Worm (Caenorhabditis elegans) whole organism, young adult: Measurements from ENCODE around the gene B0395.3.

Experiments used
- B0261.1 ChIP-seq: sonication (generic microtip); optimal IDR thresholded peaks from 2 replicates; lab custom pipeline; 2016; ENCODE audit warnings: mild to moderate bottlenecking, missing genetic modification characterization, moderate library complexity, missing compliant biosample characterization
- C06A6.2 ChIP-seq: fragments of 200-800 bp; sonication (Bioruptor generic); conservative IDR thresholded peaks from 2 replicates; pipeline ENCODE4 v1.3.6; 2022; ENCODE audit warnings: missing genetic modification characterization, missing compliant biosample characterization
- D2030.7 ChIP-seq: fragments of 200-800 bp; sonication (Bioruptor generic); IDR thresholded peaks from 2 replicates; pipeline ENCODE4 v1.3.6; 2022; ENCODE audit warnings: missing genetic modification reagents, missing genetic modification characterization, missing compliant biosample characterization
- F10E7.11 ChIP-seq: sonication (generic microtip); optimal IDR thresholded peaks from 2 replicates; lab custom pipeline; 2017; ENCODE audit warnings: mild to moderate bottlenecking, missing genetic modification characterization, moderate library complexity, missing compliant biosample characterization
- F22D6.2 ChIP-seq: sonication (generic microtip); optimal IDR thresholded peaks from 2 replicates; lab custom pipeline; 2016; ENCODE audit warnings: mild to moderate bottlenecking, missing genetic modification characterization, missing compliant biosample characterization
- F39B2.1 ChIP-seq: fragments of 200-800 bp; sonication (Bioruptor generic); IDR thresholded peaks from 2 replicates; pipeline ENCODE4 v1.3.6; 2022; ENCODE audit warnings: missing genetic modification reagents, missing genetic modification characterization, missing compliant biosample characterization
- F55B11.4 ChIP-seq: sonication (generic microtip); optimal IDR thresholded peaks from 2 replicates; lab custom pipeline; 2016; ENCODE audit warnings: missing compliant biosample characterization, missing genetic modification characterization, borderline replicate concordance; ENCODE audit not compliant: insufficient read depth
- F57A8.1 ChIP-seq: fragments of 200-800 bp; sonication (Bioruptor generic); optimal IDR thresholded peaks from 2 replicates; lab custom pipeline; 2018; ENCODE audit warnings: mild to moderate bottlenecking, missing genetic modification characterization, moderate library complexity, missing compliant biosample characterization
- K11D2.4 ChIP-seq: fragments of 200-800 bp; sonication (Bioruptor generic); IDR thresholded peaks from 2 replicates; pipeline ENCODE4 v1.3.6; 2022; ENCODE audit warnings: missing genetic modification reagents, missing genetic modification characterization, missing compliant biosample characterization
- T26A5.8 ChIP-seq: sonication (generic microtip); optimal IDR thresholded peaks from 2 replicates; lab custom pipeline; 2016; ENCODE audit warnings: missing genetic modification characterization, missing compliant biosample characterization
- Y56A3A.18 ChIP-seq: fragments of 200-800 bp; sonication (Bioruptor generic); IDR thresholded peaks from 2 replicates; pipeline ENCODE4 v1.3.6; 2022; ENCODE audit warnings: missing genetic modification reagents, missing genetic modification characterization, missing compliant biosample characterization
- Y95B8A.8 ChIP-seq: fragments of 200-800 bp; sonication (Bioruptor generic); IDR thresholded peaks from 2 replicates; pipeline ENCODE4 v1.3.6; 2022; ENCODE audit warnings: missing genetic modification reagents, missing genetic modification characterization, missing compliant biosample characterization
- ZK185.1 ChIP-seq: sonication (generic microtip); optimal IDR thresholded peaks from 2 replicates; lab custom pipeline; 2016; ENCODE audit warnings: mild to moderate bottlenecking, missing genetic modification characterization, missing compliant biosample characterization; ENCODE audit not compliant: poor library complexity, severe bottlenecking
- attf-5 ChIP-seq: fragments of 200-800 bp; sonication (Bioruptor generic); optimal IDR thresholded peaks from 2 replicates; lab custom pipeline; 2018; ENCODE audit warnings: mild to moderate bottlenecking, missing genetic modification characterization, missing compliant biosample characterization
- bed-2 ChIP-seq: fragments of 200-800 bp; sonication (Bioruptor generic); IDR thresholded peaks from 2 replicates; pipeline ENCODE4 v1.3.6; 2022; ENCODE audit warnings: missing genetic modification reagents, missing genetic modification characterization, missing compliant biosample characterization
- ccch-3 ChIP-seq: fragments of 200-800 bp; sonication (Bioruptor generic); optimal IDR thresholded peaks from 2 replicates; lab custom pipeline; 2018; ENCODE audit warnings: mild to moderate bottlenecking, missing genetic modification characterization, missing compliant biosample characterization
- ceh-100 ChIP-seq: fragments of 200-800 bp; sonication (Bioruptor generic); IDR thresholded peaks from 2 replicates; pipeline ENCODE4 v1.3.6; 2022; ENCODE audit warnings: missing genetic modification reagents, missing genetic modification characterization, missing compliant biosample characterization
- ceh-79 ChIP-seq: sonication (generic microtip); optimal IDR thresholded peaks from 2 replicates; lab custom pipeline; 2017; ENCODE audit warnings: mild to moderate bottlenecking, missing genetic modification characterization, missing compliant biosample characterization
- ceh-91 ChIP-seq: fragments of 200-800 bp; sonication (Bioruptor generic); IDR thresholded peaks from 2 replicates; pipeline ENCODE4 v1.3.6; 2022; ENCODE audit warnings: missing genetic modification reagents, missing genetic modification characterization, missing compliant biosample characterization
- dox-1 ChIP-seq: fragments of 200-800 bp; sonication (Bioruptor generic); IDR thresholded peaks from 2 replicates; pipeline ENCODE4 v1.3.6; 2022; ENCODE audit warnings: missing genetic modification reagents, missing genetic modification characterization, missing compliant biosample characterization
- dpl-1 ChIP-seq: fragments of 150-350 bp; optimal IDR thresholded peaks from 2 replicates; lab custom pipeline; 2014; ENCODE audit warnings: missing biosample characterization, missing genetic modification reagents, missing genetic modification characterization
- efl-1 ChIP-seq: fragments of 150-350 bp; optimal IDR thresholded peaks from 2 replicates; lab custom pipeline; 2014; ENCODE audit warnings: missing biosample characterization, missing genetic modification reagents, missing genetic modification characterization
- egl-18 ChIP-seq: fragments of 200-800 bp; sonication (Bioruptor generic); IDR thresholded peaks from 2 replicates; pipeline ENCODE4 v1.3.6; 2022; ENCODE audit warnings: missing genetic modification reagents, missing genetic modification characterization, missing compliant biosample characterization
- egrh-3 ChIP-seq: fragments of 200-800 bp; sonication (Bioruptor generic); IDR thresholded peaks from 2 replicates; pipeline ENCODE4 v1.3.6; 2022; ENCODE audit warnings: missing genetic modification reagents, missing genetic modification characterization, missing compliant biosample characterization
- ets-4 ChIP-seq: fragments of 200-800 bp; sonication (Bioruptor generic); optimal IDR thresholded peaks from 2 replicates; lab custom pipeline; 2018; ENCODE audit warnings: mild to moderate bottlenecking, missing genetic modification characterization, missing compliant biosample characterization
- hlh-12 ChIP-seq: sonication (generic microtip); optimal IDR thresholded peaks from 2 replicates; lab custom pipeline; 2016; ENCODE audit warnings: missing genetic modification characterization, missing compliant biosample characterization
- hlh-26 ChIP-seq: fragments of 200-800 bp; sonication (Bioruptor generic); conservative IDR thresholded peaks from 2 replicates; pipeline ENCODE4 v1.3.6; 2022; ENCODE audit warnings: missing genetic modification reagents, missing genetic modification characterization, missing compliant biosample characterization
- hmg-20 ChIP-seq: fragments of 200-800 bp; sonication (Bioruptor generic); IDR thresholded peaks from 2 replicates; pipeline ENCODE4 v1.3.6; 2022; ENCODE audit warnings: missing genetic modification reagents, missing genetic modification characterization, missing compliant biosample characterization
- hrde-1 ChIP-seq: sonication (generic microtip); optimal IDR thresholded peaks from 2 replicates; lab custom pipeline; 2016; ENCODE audit warnings: missing genetic modification characterization, mild to moderate bottlenecking, missing compliant biosample characterization, moderate library complexity, missing genotype, missing genetic modification reagents, borderline replicate concordance
- lag-1 ChIP-seq: fragments of 200-800 bp; sonication (Bioruptor generic); IDR thresholded peaks from 2 replicates; pipeline ENCODE4 v1.3.6; 2022; ENCODE audit warnings: missing genetic modification reagents, missing genetic modification characterization, missing compliant biosample characterization
- lin-26 ChIP-seq: fragments of 200-800 bp; sonication (Bioruptor generic); IDR thresholded peaks from 2 replicates; pipeline ENCODE4 v1.3.6; 2022; ENCODE audit warnings: missing genetic modification reagents, missing genetic modification characterization, missing compliant biosample characterization
- lsl-1 ChIP-seq: fragments of 200-800 bp; sonication (Bioruptor generic); optimal IDR thresholded peaks from 2 replicates; lab custom pipeline; 2018; ENCODE audit warnings: mild to moderate bottlenecking, missing genetic modification characterization, moderate library complexity, missing compliant biosample characterization
- lsy-27 ChIP-seq: sonication (generic microtip); optimal IDR thresholded peaks from 2 replicates; lab custom pipeline; 2017; ENCODE audit warnings: missing genetic modification characterization, mild to moderate bottlenecking, missing compliant biosample characterization, antibody characterized with exemption, missing genotype, borderline replicate concordance; ENCODE audit not compliant: insufficient read depth
- mcd-1 ChIP-seq: fragments of 200-800 bp; sonication (Bioruptor generic); IDR thresholded peaks from 2 replicates; pipeline ENCODE4 v1.3.6; 2022; ENCODE audit warnings: missing genetic modification reagents, missing genetic modification characterization, missing compliant biosample characterization
- nfya-2 ChIP-seq: fragments of 200-800 bp; sonication (Bioruptor generic); IDR thresholded peaks from 2 replicates; pipeline ENCODE4 v1.3.6; 2022; ENCODE audit warnings: missing genetic modification reagents, missing genetic modification characterization, missing compliant biosample characterization
- nfyb-1 ChIP-seq: fragments of 200-800 bp; sonication (Bioruptor generic); IDR thresholded peaks from 2 replicates; pipeline ENCODE4 v1.3.6; 2022; ENCODE audit warnings: missing genetic modification reagents, missing genetic modification characterization, missing compliant biosample characterization
- nhr-179 ChIP-seq: sonication (generic microtip); optimal IDR thresholded peaks from 2 replicates; lab custom pipeline; 2016; ENCODE audit warnings: mild to moderate bottlenecking, missing genetic modification characterization, missing compliant biosample characterization
- rcor-1 ChIP-seq: fragments of 200-800 bp; sonication (Bioruptor generic); IDR thresholded peaks from 2 replicates; pipeline ENCODE4 v1.3.6; 2022; ENCODE audit warnings: missing genetic modification reagents, missing genetic modification characterization, missing compliant biosample characterization
- snpc-1.1 ChIP-seq: sonication (generic microtip); optimal IDR thresholded peaks from 2 replicates; lab custom pipeline; 2017; ENCODE audit warnings: missing genetic modification characterization, mild to moderate bottlenecking, missing compliant biosample characterization, antibody characterized with exemption, moderate library complexity, missing genotype, missing genetic modification reagents; ENCODE audit not compliant: insufficient read depth
- snpc-3.4 ChIP-seq: sonication (generic microtip); optimal IDR thresholded peaks from 2 replicates; lab custom pipeline; 2017; ENCODE audit warnings: missing genetic modification characterization, mild to moderate bottlenecking, missing compliant biosample characterization, antibody characterized with exemption, moderate library complexity, missing genotype, missing genetic modification reagents
- snpc-4 ChIP-seq, 5 experiments: fragments of 150-350 bp in 1 of 5; sonication (generic microtip) in 4 of 5; optimal IDR thresholded peaks; 2 replicates each; lab custom pipeline; 2014 to 2018; ENCODE audit warnings: missing genetic modification characterization in 5 of 5, missing biosample characterization in 3 of 5, antibody characterized with exemption in 2 of 5, mild to moderate bottlenecking in 2 of 5, missing compliant biosample characterization in 2 of 5, missing genotype in 2 of 5, moderate library complexity in 2 of 5, missing genetic modification reagents in 1 of 5
- xnd-1 ChIP-seq: sonication (generic microtip); optimal IDR thresholded peaks from 2 replicates; lab custom pipeline; 2016; ENCODE audit warnings: missing genotype, missing genetic modification reagents, missing genetic modification characterization, missing compliant biosample characterization
- zim-3 ChIP-seq: sonication (generic microtip); optimal IDR thresholded peaks from 2 replicates; lab custom pipeline; 2017; ENCODE audit warnings: mild to moderate bottlenecking, missing genetic modification characterization, moderate library complexity, missing compliant biosample characterization
- ztf-18 ChIP-seq: sonication (generic microtip); optimal IDR thresholded peaks from 2 replicates; lab custom pipeline; 2016; ENCODE audit warnings: missing genotype, mild to moderate bottlenecking, missing genetic modification characterization, missing compliant biosample characterization
- ztf-25 ChIP-seq: fragments of 200-800 bp; sonication (Bioruptor generic); IDR thresholded peaks from 2 replicates; pipeline ENCODE4 v1.3.6; 2022; ENCODE audit warnings: missing genetic modification reagents, missing genetic modification characterization, missing compliant biosample characterization
- ztf-6 ChIP-seq: fragments of 200-800 bp; sonication (Bioruptor generic); IDR thresholded peaks from 2 replicates; pipeline ENCODE4 v1.3.6; 2022; ENCODE audit warnings: missing genetic modification reagents, missing genetic modification characterization, missing compliant biosample characterization

The B0395.3 gene

DNA sequence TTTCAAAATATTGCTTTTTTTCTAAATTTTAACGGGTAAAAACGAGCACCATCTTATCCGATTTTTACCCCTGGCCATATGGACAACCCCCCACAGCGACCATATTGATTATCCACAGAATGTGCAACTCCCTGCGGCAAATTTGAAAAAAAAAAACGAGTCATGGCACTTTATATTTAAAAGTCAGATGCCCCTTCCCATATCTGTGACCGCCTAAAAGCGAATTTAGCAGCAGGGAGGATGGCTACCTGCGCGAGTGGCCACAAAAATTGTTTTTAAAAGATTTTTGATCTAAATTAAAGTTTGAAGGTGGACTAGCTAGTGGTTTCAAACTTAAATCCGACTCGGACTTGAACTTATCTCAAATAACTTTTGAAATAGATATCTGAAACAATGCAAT, 16.3 kb upstream of the B0395.3 start (continued):
- TF ChIP-seq D2030.7 (GFP tag; lab: Robert Waterston, UW) = no peak
- peak; percentile 81; the same call in 1 of the 2 replicates for TF ChIP-seq bed-2 (GFP tag; lab: Robert Waterston, UW)
- no peak for TF ChIP-seq ztf-25 (GFP tag; lab: Robert Waterston, UW)
- TF ChIP-seq dpl-1 (GFP tag; lab: Kevin White, UChicago) = no peak
- TF ChIP-seq F57A8.1 (GFP tag; lab: Kevin White, UChicago) = peak; percentile 80
- TF ChIP-seq attf-5 (GFP tag; lab: Kevin White, UChicago) = peak; percentile 28
- TF ChIP-seq lsl-1 (GFP tag; lab: Kevin White, UChicago) = no peak
- TF ChIP-seq ceh-91 = no peak
- TF ChIP-seq xnd-1 (tag; lab: Kevin White, UChicago) = no peak
- TF ChIP-seq efl-1 (GFP tag; lab: Kevin White, UChicago) = no peak
- peak; percentile 93 for TF ChIP-seq ztf-6 (GFP tag; lab: Robert Waterston, UW)
- TF ChIP-seq ceh-79 (tag; lab: Kevin White, UChicago) = peak; percentile 77
- TF ChIP-seq F22D6.2 (tag; lab: Kevin White, UChicago) = peak; percentile 97
- TF ChIP-seq dox-1 (GFP tag; lab: Robert Waterston, UW) = peak; percentile 98
- TF ChIP-seq B0261.1 (tag; lab: Kevin White, UChicago) = peak; percentile 58
- peak; percentile 9 for TF ChIP-seq nhr-179 (tag; lab: Kevin White, UChicago)
- TF ChIP-seq nfyb-1 (GFP tag; lab: Robert Waterston, UW) = peak; percentile 98
- no peak for TF ChIP-seq T26A5.8 (tag; lab: Kevin White, UChicago)
- no peak for TF ChIP-seq hrde-1 (tag; lab: Kevin White, UChicago)
- TF ChIP-seq Y95B8A.8 = peak; percentile 40; the same call in 1 of the 2 replicates
- TF ChIP-seq hlh-12 (tag; lab: Kevin White, UChicago) = no peak
- no peak for TF ChIP-seq hlh-26 (GFP tag; lab: Robert Waterston, UW)
- TF ChIP-seq lag-1 (GFP tag; lab: Robert Waterston, UW) = peak; percentile 95
- TF ChIP-seq snpc-4 (GFP tag; optimal IDR thresholded peaks at IDR 0.05; lab: Kevin White, UChicago) = peak; percentile 59
- TF ChIP-seq snpc-4 (tag; optimal IDR thresholded peaks at IDR 0.05; lab: Kevin White, UChicago) = peak in 3 of 4 experiments; percentile 82 to 90 (median 89)
- TF ChIP-seq ztf-18 (tag; lab: Kevin White, UChicago) = peak; percentile 68
- peak; percentile 99 for TF ChIP-seq K11D2.4 (GFP tag; lab: Robert Waterston, UW)
- no peak for TF ChIP-seq F55B11.4 (tag; lab: Kevin White, UChicago)
- peak; percentile 99 for TF ChIP-seq Y56A3A.18 (GFP tag; lab: Robert Waterston, UW)
- TF ChIP-seq hmg-20 (GFP tag; lab: Robert Waterston, UW) = peak; percentile 97
- TF ChIP-seq ccch-3 (GFP tag; lab: Kevin White, UChicago) = peak; percentile 84
- TF ChIP-seq F10E7.11 (tag; lab: Kevin White, UChicago) = peak; percentile 96
- TF ChIP-seq lin-26 (GFP tag; lab: Robert Waterston, UW) = no peak; the same call in 1 of the 2 replicates
- peak; percentile 58 for TF ChIP-seq egrh-3
- no peak for TF ChIP-seq F39B2.1 (GFP tag; lab: Robert Waterston, UW)
- peak; percentile 96 for TF ChIP-seq C06A6.2
- TF ChIP-seq ets-4 (GFP tag; lab: Kevin White, UChicago) = peak; percentile 85
- peak; percentile 95 for TF ChIP-seq egl-18 (GFP tag; lab: Robert Waterston, UW)
- peak; percentile 21 for TF ChIP-seq snpc-3.4 (tag; lab: Kevin White, UChicago)
- peak; percentile 97 for TF ChIP-seq rcor-1 (GFP tag; lab: Robert Waterston, UW)
- peak; percentile 0 for TF ChIP-seq lsy-27 (tag; lab: Kevin White, UChicago)
- TF ChIP-seq zim-3 (tag; lab: Kevin White, UChicago) = peak; percentile 6
- TF ChIP-seq snpc-1.1 = no peak
- peak; percentile 91 for TF ChIP-seq mcd-1 (GFP tag; lab: Robert Waterston, UW)
- TF ChIP-seq nfya-2 = no peak
- TF ChIP-seq ZK185.1 (tag; lab: Kevin White, UChicago) = peak; percentile 98
- TF ChIP-seq ceh-100 = peak; percentile 71
